Worm (Caenorhabditis elegans) whole organism, L2 larva: Measurements from ENCODE around the gene Y55B1AR.4.

ENCODE experiments used
- C34F6.9 ChIP-seq: fragments of 150-350 bp; optimal IDR thresholded peaks from 2 replicates; lab custom pipeline; 2014; ENCODE audit warnings: missing biosample characterization, missing genetic modification characterization
- F13H6.1 ChIP-seq: sonication (generic microtip); optimal IDR thresholded peaks from 2 replicates; lab custom pipeline; 2016; ENCODE audit warnings: missing genetic modification characterization, missing compliant biosample characterization
- R02D3.7 ChIP-seq: fragments of 150-350 bp; optimal IDR thresholded peaks from 2 replicates; lab custom pipeline; 2014; ENCODE audit warnings: missing biosample characterization, missing genetic modification characterization
- Y55F3AM.14 ChIP-seq: fragments of 200-800 bp; sonication (Bioruptor generic); optimal IDR thresholded peaks from 2 replicates; lab custom pipeline; 2018; ENCODE audit warnings: mild to moderate bottlenecking, missing genetic modification characterization, missing compliant biosample characterization
- ZK546.5 ChIP-seq: sonication (generic microtip); optimal IDR thresholded peaks from 2 replicates; lab custom pipeline; 2017; ENCODE audit warnings: missing biosample characterization, missing genetic modification characterization
- alr-1 ChIP-seq: fragments of 150-350 bp; optimal IDR thresholded peaks from 2 replicates; lab custom pipeline; 2014; ENCODE audit warnings: missing biosample characterization, missing genetic modification characterization
- aly-2 ChIP-seq: fragments of 150-350 bp; optimal IDR thresholded peaks from 2 replicates; lab custom pipeline; 2014; ENCODE audit warnings: missing biosample characterization, missing genetic modification characterization
- ama-1 ChIP-seq: fragments of 150-350 bp; optimal IDR thresholded peaks from 2 replicates; lab custom pipeline; 2018; ENCODE audit warnings: inconsistent platforms
- blmp-1 ChIP-seq: sonication (generic microtip); optimal IDR thresholded peaks from 2 replicates; lab custom pipeline; 2017; ENCODE audit warnings: missing genetic modification characterization, mild to moderate bottlenecking, missing compliant biosample characterization, antibody characterized with exemption, moderate library complexity; ENCODE audit not compliant: insufficient read depth
- ceh-82 ChIP-seq: fragments of 150-350 bp; optimal IDR thresholded peaks from 2 replicates; lab custom pipeline; 2014; ENCODE audit warnings: missing biosample characterization, missing genetic modification characterization
- crh-2 ChIP-seq: sonication (generic microtip); optimal IDR thresholded peaks from 2 replicates; lab custom pipeline; 2017; ENCODE audit warnings: missing biosample characterization, missing genetic modification characterization
- dmd-4 ChIP-seq: sonication (generic microtip); optimal IDR thresholded peaks from 2 replicates; lab custom pipeline; 2017; ENCODE audit warnings: missing biosample characterization, missing genetic modification characterization
- egl-27 ChIP-seq: sonication (generic microtip); optimal IDR thresholded peaks from 3 replicates; lab custom pipeline; 2017; ENCODE audit warnings: missing biosample characterization, missing genetic modification reagents, missing genetic modification characterization
- elt-1 ChIP-seq: fragments of 150-350 bp; optimal IDR thresholded peaks from 2 replicates; lab custom pipeline; 2014; ENCODE audit warnings: missing biosample characterization, missing genetic modification characterization
- fos-1 ChIP-seq: fragments of 150-350 bp; optimal IDR thresholded peaks from 2 replicates; lab custom pipeline; 2014; ENCODE audit warnings: missing biosample characterization, missing genetic modification characterization
- gmeb-1 ChIP-seq: fragments of 150-350 bp; optimal IDR thresholded peaks from 2 replicates; lab custom pipeline; 2014; ENCODE audit warnings: missing biosample characterization, missing genetic modification characterization
- lin-11 ChIP-seq: fragments of 150-350 bp; sonication (generic microtip); optimal IDR thresholded peaks from 2 replicates; lab custom pipeline; 2014; ENCODE audit warnings: missing biosample characterization, missing genetic modification characterization, inconsistent platforms, mixed read lengths
- lin-13 ChIP-seq: fragments of 150-350 bp; optimal IDR thresholded peaks from 2 replicates; lab custom pipeline; 2014; ENCODE audit warnings: missing biosample characterization, missing genetic modification reagents, missing genetic modification characterization
- lin-39 ChIP-seq: fragments of 150-350 bp; optimal IDR thresholded peaks from 2 replicates; lab custom pipeline; 2014; ENCODE audit warnings: missing biosample characterization, missing genetic modification reagents, missing genetic modification characterization
- lsy-2 ChIP-seq, 2 experiments: fragments of 150-350 bp in 1 of 2; sonication (generic microtip) in 1 of 2; optimal IDR thresholded peaks; 2 replicates each; lab custom pipeline; 2014 to 2017; ENCODE audit warnings: missing biosample characterization in 2 of 2, missing genetic modification characterization in 2 of 2
- mab-5 ChIP-seq: fragments of 150-350 bp; optimal IDR thresholded peaks from 2 replicates; lab custom pipeline; 2014; ENCODE audit warnings: missing biosample characterization, missing genetic modification characterization
- mdl-1 ChIP-seq, 2 experiments: fragments of 150-350 bp in 1 of 2; sonication (generic microtip) in 1 of 2; optimal IDR thresholded peaks; 2 replicates each; lab custom pipeline; 2017; ENCODE audit warnings: missing biosample characterization in 2 of 2, missing genetic modification characterization in 2 of 2
- nhr-10 ChIP-seq: sonication (generic microtip); optimal IDR thresholded peaks from 2 replicates; lab custom pipeline; 2017; ENCODE audit warnings: missing biosample characterization, missing genetic modification characterization
- nhr-11 ChIP-seq: fragments of 150-350 bp; optimal IDR thresholded peaks from 2 replicates; lab custom pipeline; 2014; ENCODE audit warnings: missing biosample characterization, missing genetic modification characterization
- nhr-12 ChIP-seq: fragments of 150-350 bp; optimal IDR thresholded peaks from 2 replicates; lab custom pipeline; 2014; ENCODE audit warnings: missing biosample characterization, missing genetic modification characterization
- nhr-129 ChIP-seq: fragments of 150-350 bp; optimal IDR thresholded peaks from 2 replicates; lab custom pipeline; 2014; ENCODE audit warnings: missing biosample characterization, missing genetic modification characterization
- nhr-21 ChIP-seq: fragments of 150-350 bp; optimal IDR thresholded peaks from 2 replicates; lab custom pipeline; 2014; ENCODE audit warnings: missing biosample characterization, missing genetic modification characterization
- nhr-23 ChIP-seq: fragments of 150-350 bp; optimal IDR thresholded peaks from 2 replicates; lab custom pipeline; 2014; ENCODE audit warnings: missing biosample characterization, missing genetic modification reagents, missing genetic modification characterization
- nhr-237 ChIP-seq: fragments of 150-350 bp; optimal IDR thresholded peaks from 2 replicates; lab custom pipeline; 2014; ENCODE audit warnings: missing biosample characterization, missing genetic modification characterization
- nhr-25 ChIP-seq: fragments of 150-350 bp; sonication (generic microtip); optimal IDR thresholded peaks from 3 replicates; lab custom pipeline; 2014; ENCODE audit warnings: missing biosample characterization, missing genetic modification characterization
- nhr-6 ChIP-seq: fragments of 150-350 bp; optimal IDR thresholded peaks from 2 replicates; lab custom pipeline; 2014; ENCODE audit warnings: missing biosample characterization, missing genetic modification characterization
- nhr-77 ChIP-seq: fragments of 150-350 bp; optimal IDR thresholded peaks from 2 replicates; lab custom pipeline; 2014; ENCODE audit warnings: missing biosample characterization, missing genetic modification characterization
- peb-1 ChIP-seq: fragments of 150-350 bp; optimal IDR thresholded peaks from 2 replicates; lab custom pipeline; 2014; ENCODE audit warnings: missing biosample characterization, missing genetic modification characterization
- skn-1 ChIP-seq: sonication (generic microtip); optimal IDR thresholded peaks from 2 replicates; lab custom pipeline; 2017; ENCODE audit warnings: missing biosample characterization, missing genetic modification characterization
- sma-3 ChIP-seq: sonication (generic microtip); optimal IDR thresholded peaks from 2 replicates; lab custom pipeline; 2016; ENCODE audit warnings: missing genetic modification reagents, missing genetic modification characterization, missing compliant biosample characterization
- sma-9 ChIP-seq, 2 experiments: fragments of 150-350 bp in 1 of 2; sonication (generic microtip) in 1 of 2; optimal IDR thresholded peaks; 2 replicates each; lab custom pipeline; 2014 to 2016; ENCODE audit warnings: missing genetic modification characterization in 2 of 2, mild to moderate bottlenecking in 1 of 2, missing biosample characterization in 1 of 2, missing compliant biosample characterization in 1 of 2, missing genetic modification reagents in 1 of 2, moderate library complexity in 1 of 2
- unc-39 ChIP-seq: fragments of 150-350 bp; optimal IDR thresholded peaks from 2 replicates; lab custom pipeline; 2014; ENCODE audit warnings: missing biosample characterization, missing genetic modification characterization
- unc-55 ChIP-seq: fragments of 150-350 bp; sonication (generic microtip); optimal IDR thresholded peaks from 3 replicates; lab custom pipeline; 2014; ENCODE audit warnings: missing biosample characterization, missing genetic modification reagents, missing genetic modification characterization
- zag-1 ChIP-seq: fragments of 150-350 bp; optimal IDR thresholded peaks from 2 replicates; lab custom pipeline; 2014; ENCODE audit warnings: missing biosample characterization, missing genetic modification characterization
- ztf-1 ChIP-seq: fragments of 200-800 bp; sonication (Bioruptor generic); conservative IDR thresholded peaks from 2 replicates; pipeline ENCODE4 v1.3.6; 2022; ENCODE audit warnings: missing genetic modification characterization, missing compliant biosample characterization
- ztf-11 ChIP-seq: sonication (generic microtip); optimal IDR thresholded peaks from 2 replicates; lab custom pipeline; 2017; ENCODE audit warnings: missing biosample characterization, missing genetic modification characterization
- ztf-4 ChIP-seq: fragments of 150-350 bp; optimal IDR thresholded peaks from 2 replicates; lab custom pipeline; 2014; ENCODE audit warnings: missing biosample characterization, missing genetic modification characterization

Gene Y55B1AR.4

DNA sequence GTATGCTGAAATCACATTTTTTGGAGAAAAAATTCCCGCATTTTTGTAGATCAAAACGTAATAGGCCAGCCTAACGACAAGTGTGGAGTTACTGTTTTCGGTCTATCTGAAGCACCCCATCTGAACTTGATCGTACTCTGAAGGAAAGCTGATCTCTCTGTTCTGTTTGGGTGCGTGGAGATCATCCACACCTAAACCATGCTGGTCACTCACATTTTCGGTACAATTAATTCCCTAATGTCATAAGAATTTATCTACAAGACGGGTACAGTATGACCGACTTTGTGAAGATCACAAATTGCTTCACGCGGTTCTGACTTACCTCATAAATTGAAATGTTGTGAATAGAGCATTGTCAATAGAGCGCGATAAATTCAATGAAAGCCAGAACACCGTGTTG, 44.6 kb upstream of the Y55B1AR.4 start:
- TF ChIP-seq ztf-4 (tag; lab: Kevin White, UChicago) (no peak), nhr-77 (no peak), ama-1 (lab: Kevin White, UChicago) (no peak), nhr-23 (tag; lab: Kevin White, UChicago) (no peak), sma-3 (GFP tag; lab: Kevin White, UChicago) (no peak), Y55F3AM.14 (GFP tag; lab: Kevin White, UChicago) (no peak), ZK546.5 (tag; lab: Kevin White, UChicago) (no peak), lsy-2 (tag; optimal IDR thresholded peaks at IDR 0.05; lab: Kevin White, UChicago) (no peak), lin-39 (no peak), peb-1 (no peak), gmeb-1 (tag; lab: Kevin White, UChicago) (no peak), ztf-1 (GFP tag; lab: Robert Waterston, UW) (no peak), lin-11 (tag; lab: Kevin White, UChicago) (no peak), unc-55 (GFP tag; lab: Kevin White, UChicago) (no peak), nhr-11 (tag; lab: Kevin White, UChicago) (no peak), ztf-11 (tag; lab: Kevin White, UChicago) (no peak), lin-13 (GFP tag; lab: Kevin White, UChicago) (no peak), elt-1 (tag; lab: Kevin White, UChicago) (no peak)

DNA sequence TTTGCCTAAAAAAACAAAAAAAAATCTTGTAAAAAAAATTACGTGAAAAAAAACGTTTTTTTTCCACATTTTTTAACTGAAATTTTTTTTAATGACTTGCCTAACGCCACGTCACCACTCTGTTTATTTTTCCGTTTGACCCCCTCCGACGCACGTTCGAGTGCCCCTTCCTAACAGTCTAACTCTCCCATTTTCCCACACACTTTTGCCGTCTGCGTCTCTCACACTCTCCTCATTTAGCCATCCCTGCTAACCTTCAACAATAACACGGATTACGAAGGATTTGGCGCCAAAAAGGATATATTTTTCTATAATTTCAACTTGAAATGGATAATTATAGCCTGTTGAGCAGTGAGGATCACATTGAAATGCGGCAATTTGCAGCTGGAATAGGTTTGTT, 41.9 kb upstream of the Y55B1AR.4 start:
- TF ChIP-seq ztf-11 (tag; lab: Kevin White, UChicago), result no peak
- peak; percentile 79 for TF ChIP-seq crh-2 (tag; lab: Kevin White, UChicago)
- no peak for TF ChIP-seq mdl-1 (tag; optimal IDR thresholded peaks at IDR 0.05; lab: Kevin White, UChicago)
- TF ChIP-seq R02D3.7 (tag; lab: Kevin White, UChicago), result no peak
- peak; percentile 61 for TF ChIP-seq C34F6.9 (tag; lab: Kevin White, UChicago)
- TF ChIP-seq ZK546.5 (tag; lab: Kevin White, UChicago), result no peak
- peak; percentile 15 for TF ChIP-seq nhr-25 (tag; lab: Kevin White, UChicago)
- peak; percentile 1 for TF ChIP-seq F13H6.1
- no peak for TF ChIP-seq nhr-12
- TF ChIP-seq dmd-4 (tag; lab: Kevin White, UChicago), result no peak
- TF ChIP-seq aly-2, result no peak
- TF ChIP-seq sma-9 (GFP tag; optimal IDR thresholded peaks at IDR 0.05; lab: Kevin White, UChicago), result no peak
- no peak for TF ChIP-seq sma-9 (tag; optimal IDR thresholded peaks at IDR 0.05; lab: Kevin White, UChicago)
- TF ChIP-seq unc-39 (tag; lab: Kevin White, UChicago), result no peak
- no peak for TF ChIP-seq nhr-6
- TF ChIP-seq egl-27, result no peak
- no peak for TF ChIP-seq peb-1
- TF ChIP-seq mab-5 (tag; lab: Kevin White, UChicago), result no peak
- TF ChIP-seq elt-1 (tag; lab: Kevin White, UChicago), result no peak
- peak; percentile 33 for TF ChIP-seq fos-1
- TF ChIP-seq lin-13 (GFP tag; lab: Kevin White, UChicago), result no peak
- TF ChIP-seq nhr-129 (tag; lab: Kevin White, UChicago), result no peak
- no peak for TF ChIP-seq zag-1 (tag; lab: Kevin White, UChicago)
- TF ChIP-seq gmeb-1 (tag; lab: Kevin White, UChicago), result no peak
- TF ChIP-seq ceh-82 (tag; lab: Kevin White, UChicago), result no peak
- TF ChIP-seq lin-11 (tag; lab: Kevin White, UChicago), result no peak
- TF ChIP-seq lin-39, result no peak
- no peak for TF ChIP-seq nhr-11 (tag; lab: Kevin White, UChicago)
- TF ChIP-seq nhr-10, result no peak
- no peak for TF ChIP-seq alr-1
- TF ChIP-seq ama-1 (lab: Kevin White, UChicago), result no peak
- peak in 1 of 2 experiments; percentile 7 for TF ChIP-seq lsy-2 (tag; optimal IDR thresholded peaks at IDR 0.05; lab: Kevin White, UChicago)
- TF ChIP-seq nhr-77, result no peak

DNA sequence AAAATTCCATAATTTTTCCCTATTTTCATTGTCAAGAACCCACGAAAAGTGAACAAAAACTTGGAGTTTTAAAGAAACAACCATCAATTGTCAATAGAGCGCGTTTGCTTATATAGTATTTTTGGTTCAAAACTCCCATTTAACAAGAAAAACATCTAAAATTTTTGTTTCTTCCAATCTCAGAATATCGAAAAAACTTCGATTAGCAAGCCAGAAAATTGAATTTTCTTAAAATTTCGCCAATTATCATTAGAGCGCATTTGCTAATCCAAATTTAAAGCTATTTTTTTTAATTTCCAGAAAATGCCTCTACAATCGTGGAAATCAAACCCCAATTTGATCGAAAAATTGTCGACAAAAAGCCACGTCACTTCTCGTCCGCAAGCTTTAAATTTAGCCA, 41.1 kb upstream of the Y55B1AR.4 start, which contains the start of gene orai-1:
Gene orai-1 (plus strand): TSS at position 301 of the 400 bp plus-strand sequence.
- no peak for TF ChIP-seq nhr-21 (tag; lab: Kevin White, UChicago)
- TF ChIP-seq sma-3 (GFP tag; lab: Kevin White, UChicago), result no peak
- no peak for TF ChIP-seq nhr-23 (tag; lab: Kevin White, UChicago)
- TF ChIP-seq skn-1 (tag; lab: Kevin White, UChicago), result no peak
- TF ChIP-seq zag-1 (tag; lab: Kevin White, UChicago), result no peak
- no peak for TF ChIP-seq lin-11 (tag; lab: Kevin White, UChicago)
- no peak for TF ChIP-seq blmp-1 (tag; lab: Kevin White, UChicago)
- no peak for TF ChIP-seq aly-2
- TF ChIP-seq nhr-129 (tag; lab: Kevin White, UChicago), result no peak
- no peak for TF ChIP-seq lin-13 (GFP tag; lab: Kevin White, UChicago)
- no peak for TF ChIP-seq egl-27
- no peak for TF ChIP-seq nhr-25 (tag; lab: Kevin White, UChicago)
- no peak for TF ChIP-seq unc-55 (GFP tag; lab: Kevin White, UChicago)
- TF ChIP-seq F13H6.1, result no peak
- no peak for TF ChIP-seq ztf-11 (tag; lab: Kevin White, UChicago)
- TF ChIP-seq elt-1 (tag; lab: Kevin White, UChicago), result no peak
- TF ChIP-seq nhr-237 (tag; lab: Kevin White, UChicago), result no peak
- TF ChIP-seq ztf-4 (tag; lab: Kevin White, UChicago), result no peak
